Worm (Caenorhabditis elegans): ENCODE results near the gene tut-1.

DNA sequence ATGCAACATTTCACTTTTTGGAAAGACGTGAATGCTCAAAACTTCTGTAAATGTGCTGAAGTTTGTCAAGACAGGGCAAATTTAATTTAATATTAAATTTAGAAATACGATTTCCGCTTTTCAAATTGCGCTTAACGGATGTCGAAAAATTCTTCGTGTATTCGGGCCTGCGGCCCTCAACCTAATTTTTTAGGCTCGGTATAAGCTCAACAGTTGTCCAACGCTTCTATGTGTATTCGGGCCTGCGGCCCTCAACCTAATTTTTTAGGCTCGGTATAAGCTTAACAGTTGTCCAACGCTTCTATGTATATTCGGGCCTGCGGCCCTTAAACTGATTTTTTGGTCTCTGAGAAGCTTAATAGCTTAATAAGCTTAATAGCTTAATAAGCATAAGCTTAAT, 2.7 kb downstream of the tut-1 start:
- no peak for TF ChIP-seq aly-2 (tag; optimal IDR thresholded peaks at IDR 0.05)
- no peak for TF ChIP-seq unc-62 (GFP tag; optimal IDR thresholded peaks at IDR 0.05)
- no peak for TF ChIP-seq nhr-77 (tag; optimal IDR thresholded peaks at IDR 0.05)
- TF ChIP-seq ama-1 (optimal IDR thresholded peaks at IDR 0.05), result no peak
- TF ChIP-seq ceh-82 (tag; optimal IDR thresholded peaks at IDR 0.05), result no peak
- no peak for TF ChIP-seq egl-27 (tag; optimal IDR thresholded peaks at IDR 0.05)
- no peak for TF ChIP-seq nhr-25 (tag; optimal IDR thresholded peaks at IDR 0.05)
- no peak for TF ChIP-seq lsy-2 (tag; optimal IDR thresholded peaks at IDR 0.05)
- TF ChIP-seq nhr-11 (tag; optimal IDR thresholded peaks at IDR 0.05), result no peak
- no peak for TF ChIP-seq snpc-4 (tag; optimal IDR thresholded peaks at IDR 0.05)
- TF ChIP-seq ztf-11 (tag; optimal IDR thresholded peaks at IDR 0.05), result no peak
- no peak for TF ChIP-seq ztf-4 (tag; optimal IDR thresholded peaks at IDR 0.05)
- TF ChIP-seq nhr-237 (tag; optimal IDR thresholded peaks at IDR 0.05), result no peak
- TF ChIP-seq mab-5 (tag; optimal IDR thresholded peaks at IDR 0.05), result no peak

Measured in whole organism, L2 larva.